Fruit fly (Drosophila melanogaster) Kc167 (cell line): ENCODE measurements around the gene CG15382.

ENCODE experiments used
- Myc ChIP-seq: fragments of >200 bp; optimal IDR thresholded peaks from 2 replicates; lab custom pipeline; 2017; ENCODE audit warnings: missing external identifiers
- Sin3A ChIP-seq: fragments of >200 bp; optimal IDR thresholded peaks from 2 replicates; lab custom pipeline; 2018; ENCODE audit warnings: missing external identifiers
- h ChIP-seq: fragments of >200 bp; optimal IDR thresholded peaks from 3 replicates; lab custom pipeline; 2018; ENCODE audit warnings: missing external identifiers
- insv ChIP-seq: fragments of >200 bp; optimal IDR thresholded peaks from 3 replicates; lab custom pipeline; 2018; ENCODE audit warnings: missing external identifiers
- psq ChIP-seq: fragments of >200 bp; optimal IDR thresholded peaks from 2 replicates; lab custom pipeline; 2017; ENCODE audit warnings: missing external identifiers
- ttk ChIP-seq: sonication (Bioruptor generic); optimal IDR thresholded peaks from 2 replicates; lab custom pipeline; 2017; ENCODE audit warnings: missing external identifiers

The CG15382 gene

DNA sequence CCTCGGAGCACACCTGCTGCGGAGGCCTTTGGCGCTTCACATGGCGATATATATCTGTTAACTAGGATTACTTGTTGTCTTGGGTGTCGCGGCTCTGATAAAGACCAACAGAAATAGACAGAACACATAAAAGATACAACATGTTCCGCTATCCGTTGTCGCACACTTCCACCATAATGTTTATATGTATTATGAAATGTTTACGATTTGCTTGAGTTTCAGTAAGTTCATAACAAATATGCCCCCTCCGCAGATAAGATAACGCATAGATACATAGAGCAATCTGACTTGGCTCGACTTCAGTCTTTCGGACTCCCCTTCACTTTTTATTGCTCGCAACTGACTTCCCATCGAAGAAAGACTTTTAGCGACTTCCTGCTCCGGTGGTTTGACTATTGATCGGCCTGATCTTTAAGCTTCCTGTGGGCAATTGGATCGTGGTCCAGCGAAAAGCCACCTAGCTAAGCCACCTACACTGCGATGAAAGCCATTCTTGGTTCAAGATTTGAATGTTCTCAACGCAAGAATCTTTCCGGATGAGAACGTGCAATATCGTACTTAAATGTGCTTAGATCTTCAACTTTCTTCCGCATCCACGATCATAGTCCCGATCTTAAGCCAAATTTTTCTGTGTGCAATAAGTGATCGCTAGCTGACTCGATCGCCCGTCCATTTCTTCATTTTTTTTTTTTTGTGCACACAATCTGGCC lies 12.8 kb downstream of the CG15382 start:
- TF ChIP-seq ttk (lab: Kevin White, UChicago), result no peak
- TF ChIP-seq insv (lab: Kevin White, UChicago), result no peak
- no peak for TF ChIP-seq Sin3A
- TF ChIP-seq h (lab: Kevin White, UChicago), result no peak

- TF ChIP-seq insv (lab: Kevin White, UChicago) (no peak), Myc (lab: Kevin White, UChicago) (no peak)
Observed at dm6 chr2L:2168894-2169456, 13.4 kb downstream of the CG15382 start.

- TF ChIP-seq Sin3A (no peak), h (lab: Kevin White, UChicago) (no peak), psq (lab: Kevin White, UChicago) (no peak), insv (lab: Kevin White, UChicago) (no peak), Myc (lab: Kevin White, UChicago) (no peak), ttk (lab: Kevin White, UChicago) (no peak)
Observed at dm6 chr2L:2171366-2172078, 16.0 kb downstream of the CG15382 start.

- TF ChIP-seq h (lab: Kevin White, UChicago) (no peak), psq (lab: Kevin White, UChicago) (no peak), insv (lab: Kevin White, UChicago) (no peak), Myc (lab: Kevin White, UChicago) (no peak)
Observed at dm6 chr2L:2172460-2173121, 17.0 kb downstream of the CG15382 start.

DNA sequence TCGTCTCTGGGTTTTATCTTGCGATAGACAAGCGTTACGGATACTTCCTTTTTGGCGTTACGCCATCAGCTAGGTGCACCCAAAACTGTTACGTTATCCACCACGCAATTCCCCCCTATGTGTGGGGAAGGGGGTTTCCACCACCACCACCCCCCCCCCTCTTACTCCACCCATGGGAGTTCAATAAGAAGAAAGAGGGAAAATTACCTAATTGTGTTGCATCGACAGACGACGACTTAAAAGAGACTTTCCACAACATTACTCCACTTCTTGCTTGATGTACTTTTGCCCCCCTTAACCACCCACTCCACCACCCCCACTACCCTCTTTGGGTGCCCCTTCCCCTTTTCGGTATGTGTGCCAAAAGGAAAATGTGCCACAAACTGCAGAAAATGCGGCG lies 17.6 kb downstream of the CG15382 start:
- TF ChIP-seq ttk (lab: Kevin White, UChicago) (no peak), psq (lab: Kevin White, UChicago) (no peak), Myc (lab: Kevin White, UChicago) (no peak), Sin3A (no peak), h (lab: Kevin White, UChicago) (no peak), insv (lab: Kevin White, UChicago) (no peak)

DNA sequence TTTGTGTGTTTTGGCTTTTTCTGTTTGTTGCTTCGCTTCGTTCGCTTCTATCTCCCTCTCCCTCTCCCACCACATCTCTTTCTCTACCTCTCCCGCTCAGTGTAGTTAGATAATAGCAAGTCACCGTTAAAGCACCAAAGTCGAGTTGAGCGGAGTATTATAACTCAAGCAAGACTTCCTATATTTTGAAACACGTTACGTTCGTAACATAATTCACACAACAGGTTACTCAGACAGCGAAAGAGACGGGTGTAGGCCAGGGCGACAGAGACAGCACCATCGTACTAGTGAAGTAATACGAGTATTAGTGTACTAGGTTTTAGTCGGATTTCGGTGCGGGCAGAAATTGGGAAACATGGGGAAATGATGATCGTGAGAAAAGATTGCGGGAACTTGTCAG lies 18.1 kb downstream of the CG15382 start:
- TF ChIP-seq ttk (lab: Kevin White, UChicago) (no peak), Sin3A (no peak), h (lab: Kevin White, UChicago) (no peak), Myc (lab: Kevin White, UChicago) (no peak), insv (lab: Kevin White, UChicago) (no peak), psq (lab: Kevin White, UChicago) (no peak)

DNA sequence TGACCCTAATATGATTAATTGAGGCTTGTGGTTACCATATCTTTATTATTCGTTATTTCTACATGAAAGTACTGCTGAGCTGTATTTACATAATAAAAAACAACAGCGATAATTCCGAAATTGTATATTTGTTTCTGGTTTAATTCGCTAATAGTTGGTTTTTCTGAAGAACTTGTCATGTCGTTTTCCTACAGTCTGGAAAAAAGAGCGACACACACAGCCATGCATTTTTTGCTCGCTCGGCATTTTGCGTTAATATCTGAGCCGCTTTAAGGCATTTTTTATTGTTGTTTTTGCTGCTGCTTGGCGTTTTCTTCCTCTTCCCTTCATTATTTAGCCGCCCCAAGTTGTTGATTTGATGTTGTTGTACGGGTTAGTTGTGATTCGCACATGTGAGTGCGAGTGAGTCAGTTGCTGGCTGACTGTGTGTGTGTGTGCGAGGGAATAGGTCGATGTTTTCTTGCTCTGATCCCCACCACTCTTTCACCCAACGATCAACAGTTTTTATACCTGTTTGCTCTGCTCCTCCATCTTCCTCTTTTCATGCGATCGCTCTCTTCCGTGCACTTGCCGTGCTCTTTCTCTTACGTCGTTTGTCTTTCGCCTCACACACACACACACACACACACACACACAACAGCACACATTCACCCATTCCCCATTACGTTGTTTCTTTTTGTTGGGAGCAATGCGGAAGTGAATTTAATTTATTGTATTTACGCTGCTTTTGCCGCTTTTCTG lies 19.7 kb downstream of the CG15382 start:
- TF ChIP-seq Sin3A (no peak), ttk (lab: Kevin White, UChicago) (no peak), h (lab: Kevin White, UChicago) (no peak), insv (lab: Kevin White, UChicago) (no peak), Myc (lab: Kevin White, UChicago) (no peak), psq (lab: Kevin White, UChicago) (no peak)

- TF ChIP-seq Myc (lab: Kevin White, UChicago), result no peak
- TF ChIP-seq Sin3A, result no peak
- no peak for TF ChIP-seq ttk (lab: Kevin White, UChicago)
- TF ChIP-seq h (lab: Kevin White, UChicago), result no peak
- no peak for TF ChIP-seq insv (lab: Kevin White, UChicago)
- no peak for TF ChIP-seq psq (lab: Kevin White, UChicago)
Observed at dm6 chr2L:2175930-2176643, 20.5 kb downstream of the CG15382 start.

- TF ChIP-seq h (lab: Kevin White, UChicago), result no peak
- TF ChIP-seq insv (lab: Kevin White, UChicago), result no peak
- TF ChIP-seq ttk (lab: Kevin White, UChicago), result no peak
- TF ChIP-seq Sin3A, result no peak
- TF ChIP-seq psq (lab: Kevin White, UChicago), result no peak
Observed at dm6 chr2L:2177312-2177968, 21.9 kb downstream of the CG15382 start.
